Worm (Caenorhabditis elegans): ENCODE data around the gene B0361.11.

Gene B0361.11

DNA sequence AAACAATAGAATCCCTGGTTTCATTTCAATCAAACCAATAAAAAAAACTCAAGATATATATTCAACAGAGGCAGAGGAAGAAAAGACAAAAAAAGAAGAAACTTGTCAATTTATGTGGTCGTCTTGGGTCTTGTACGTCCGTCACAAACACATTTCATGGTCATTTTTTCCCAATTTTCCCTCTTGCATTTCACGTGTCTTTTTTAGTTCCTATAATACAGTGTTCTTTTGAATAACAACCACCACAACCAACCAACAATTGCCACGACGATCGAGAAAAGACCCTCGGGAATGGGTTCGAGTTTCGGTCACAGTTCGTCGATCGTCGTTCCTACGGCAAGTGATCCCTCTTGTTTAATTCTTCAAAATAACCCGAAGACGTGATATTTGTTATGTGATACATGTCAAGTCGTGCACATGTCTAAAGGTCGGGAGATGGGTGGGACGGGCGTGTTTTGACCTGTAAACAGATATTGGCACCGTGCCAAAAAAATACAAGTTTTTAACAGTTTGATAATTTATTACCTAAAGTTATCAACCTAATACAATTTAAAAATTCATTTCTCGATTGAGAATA lies 18.8 kb downstream of the B0361.11 start:
- TF ChIP-seq ceh-31 (tag; optimal IDR thresholded peaks at IDR 0.05) (no peak), ztf-16 (tag; optimal IDR thresholded peaks at IDR 0.05) (no peak)

DNA sequence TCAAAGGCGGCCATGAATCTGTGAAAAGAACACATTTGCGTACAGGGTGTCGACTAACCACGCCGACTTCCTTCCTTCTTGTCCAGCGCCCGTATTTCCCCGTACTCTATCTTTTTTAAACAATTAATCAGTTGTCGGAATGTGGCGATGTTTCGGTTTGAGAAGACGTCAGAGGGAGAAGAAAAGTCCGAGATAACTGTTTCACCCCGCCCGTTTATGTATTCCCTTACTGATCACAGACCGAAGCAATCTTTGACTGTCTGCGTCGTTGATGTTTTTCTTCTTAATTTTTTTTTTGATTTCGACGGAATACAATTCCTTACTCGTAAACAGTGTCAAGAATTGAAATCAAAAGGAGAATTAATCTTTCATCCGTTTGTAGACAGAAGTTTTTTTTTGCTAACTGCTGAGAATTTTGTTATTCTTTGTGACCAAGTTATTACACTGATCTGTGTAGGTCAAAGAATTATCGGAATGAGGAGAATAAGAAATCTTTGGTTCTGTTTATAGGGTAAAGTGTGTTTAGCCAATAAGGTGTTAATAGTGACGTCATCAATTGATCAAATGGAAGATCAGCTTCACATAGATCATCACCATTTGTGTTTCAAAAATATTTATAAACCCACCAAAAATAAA lies 19.8 kb downstream of the B0361.11 start:
- no peak for TF ChIP-seq pat-9 (tag; optimal IDR thresholded peaks at IDR 0.05)
- TF ChIP-seq nhr-11 (tag; optimal IDR thresholded peaks at IDR 0.05), result no peak
- TF ChIP-seq nhr-232 (tag; optimal IDR thresholded peaks at IDR 0.05), result no peak
- TF ChIP-seq unc-42 (tag; optimal IDR thresholded peaks at IDR 0.05), result no peak
- TF ChIP-seq fkh-6 (tag; optimal IDR thresholded peaks at IDR 0.05), result no peak
- no peak for TF ChIP-seq lin-11 (tag; optimal IDR thresholded peaks at IDR 0.05)
- no peak for TF ChIP-seq sox-2 (GFP tag; IDR thresholded peaks at IDR 0.05)
- TF ChIP-seq ceh-18 (tag; optimal IDR thresholded peaks at IDR 0.05), result no peak

DNA sequence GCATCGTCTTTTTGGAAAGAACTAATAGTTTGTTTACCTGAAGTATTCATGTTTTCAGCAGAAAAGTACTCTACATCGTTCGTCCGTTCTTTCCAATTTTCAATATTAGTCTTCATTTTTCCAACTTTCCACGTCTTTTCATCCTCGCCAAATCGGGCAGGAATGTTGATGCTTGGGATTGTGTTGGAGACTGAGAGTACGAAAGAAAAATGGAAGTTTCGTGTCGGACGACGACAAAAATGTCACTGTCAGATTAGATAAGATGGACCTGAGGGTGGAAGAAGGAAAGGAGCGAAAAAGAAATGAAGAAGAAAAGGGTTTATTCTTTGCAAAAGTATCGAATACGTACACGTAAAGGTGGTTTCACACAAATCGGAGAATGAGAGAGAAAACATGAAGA lies 20.6 kb downstream of the B0361.11 start:
- TF ChIP-seq unc-55 (GFP tag; optimal IDR thresholded peaks at IDR 0.05) (no peak), ttx-3 (tag; optimal IDR thresholded peaks at IDR 0.05) (no peak)

DNA sequence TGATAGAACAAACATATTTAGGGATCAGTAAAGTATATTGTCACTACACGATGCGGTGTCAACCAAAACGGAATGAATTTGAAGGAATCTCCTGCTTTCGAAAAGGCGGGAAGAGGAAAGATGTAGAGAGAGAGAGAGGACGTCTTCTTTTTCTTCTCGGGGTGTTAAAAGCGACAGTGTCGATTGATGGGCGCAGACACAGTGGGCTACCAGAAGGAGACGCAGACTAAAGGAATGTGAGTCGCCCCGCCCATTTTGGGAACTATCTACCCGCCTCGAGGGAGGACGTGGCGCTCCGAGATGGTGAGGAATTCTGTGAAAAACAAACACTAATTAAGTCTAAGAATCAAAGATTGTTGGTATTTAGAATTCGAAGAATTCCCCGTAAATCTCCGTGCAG lies 22.1 kb downstream of the B0361.11 start, which contains the start of the genes B0361.14 and B0361.9:
Gene B0361.14 (minus strand): TSS at position 66 of the 400 bp plus-strand sequence.
Gene B0361.9 (minus strand): TSS at position 166 of the 400 bp plus-strand sequence.
- TF ChIP-seq gmeb-2 (tag; optimal IDR thresholded peaks at IDR 0.05) (no peak), ref-2 (tag; optimal IDR thresholded peaks at IDR 0.05) (peak; percentile 6)

DNA sequence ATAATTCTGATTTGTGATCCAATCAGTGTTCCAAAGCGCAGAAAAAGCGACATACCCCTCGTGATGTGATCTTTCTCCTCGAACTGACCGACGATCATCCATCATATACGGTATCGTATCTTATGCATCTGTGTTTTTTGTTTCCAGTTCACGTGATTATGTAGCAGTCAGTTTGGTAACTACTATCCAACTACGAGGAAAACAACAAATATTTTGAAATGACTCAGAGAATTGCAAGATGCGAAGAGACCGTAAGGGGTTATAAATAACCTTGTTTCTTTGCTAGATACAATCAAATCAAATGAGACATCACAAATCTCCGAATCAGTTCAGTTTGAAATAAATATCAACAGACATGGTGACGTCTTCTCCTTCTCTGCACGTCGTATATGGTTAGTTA lies 22.8 kb downstream of the B0361.11 start:
- TF ChIP-seq pag-3 (tag; optimal IDR thresholded peaks at IDR 0.05; ENCODE audit: borderline replicate concordance), result no peak
- no peak for TF ChIP-seq hlh-8 (tag; optimal IDR thresholded peaks at IDR 0.05)
- no peak for TF ChIP-seq ceh-6 (GFP tag; optimal IDR thresholded peaks at IDR 0.05)
- no peak for TF ChIP-seq npax-4 (tag; optimal IDR thresholded peaks at IDR 0.05)

DNA sequence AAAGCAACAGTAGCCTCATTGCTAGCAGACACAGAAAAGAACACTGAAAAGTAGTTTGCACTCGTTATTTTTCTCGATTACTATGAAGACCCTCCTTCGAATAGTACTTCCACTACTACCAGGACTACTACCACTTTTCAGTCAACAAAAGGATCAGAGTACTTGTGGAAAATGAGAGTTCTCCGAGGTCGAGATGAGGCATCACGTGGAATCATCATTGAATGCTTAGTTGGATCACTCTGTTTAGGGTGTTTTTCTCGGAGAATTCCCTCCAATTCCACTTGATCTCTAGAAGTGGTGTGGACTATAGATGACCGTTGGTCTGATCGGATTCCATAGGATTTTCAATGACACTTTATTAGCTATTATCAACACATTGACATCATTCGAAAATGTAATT lies 23.4 kb downstream of the B0361.11 start:
- no peak for TF ChIP-seq ceh-19 (GFP tag; optimal IDR thresholded peaks at IDR 0.05)

DNA sequence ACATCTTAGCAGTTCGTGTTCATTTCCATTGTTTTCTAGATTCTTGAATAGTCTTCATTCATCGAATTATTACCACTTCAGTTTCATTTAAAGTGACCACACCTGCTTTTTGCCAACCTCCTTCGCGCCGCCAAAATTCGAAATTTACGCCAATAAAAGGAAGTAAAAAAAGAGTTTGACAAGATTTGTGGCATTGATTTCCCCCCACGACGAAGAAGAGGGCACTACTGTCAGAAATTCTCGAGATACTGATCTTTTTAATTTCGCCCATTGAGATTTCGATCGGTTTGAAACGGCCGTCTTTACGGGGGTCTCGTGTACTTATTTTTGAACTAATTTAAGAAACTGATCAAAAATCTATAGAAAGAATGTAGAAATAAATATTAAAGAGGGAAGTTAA lies 24.3 kb downstream of the B0361.11 start:
- no peak for TF ChIP-seq zip-5 (tag; optimal IDR thresholded peaks at IDR 0.05)
- TF ChIP-seq pha-2 (tag; optimal IDR thresholded peaks at IDR 0.05), result no peak
- TF ChIP-seq hlh-6 (tag; optimal IDR thresholded peaks at IDR 0.05), result no peak
- TF ChIP-seq rnt-1 (tag; optimal IDR thresholded peaks at IDR 0.05), result no peak
- no peak for TF ChIP-seq ref-2 (tag; optimal IDR thresholded peaks at IDR 0.05)
- TF ChIP-seq unc-55 (GFP tag; optimal IDR thresholded peaks at IDR 0.05), result no peak
- no peak for TF ChIP-seq ceh-6 (GFP tag; optimal IDR thresholded peaks at IDR 0.05)
- TF ChIP-seq ttx-3 (tag; optimal IDR thresholded peaks at IDR 0.05), result no peak
- no peak for TF ChIP-seq ceh-18 (tag; optimal IDR thresholded peaks at IDR 0.05)
- TF ChIP-seq dmd-4 (tag; optimal IDR thresholded peaks at IDR 0.05; ENCODE audit: borderline replicate concordance), result no peak
- no peak for TF ChIP-seq elt-2 (tag; optimal IDR thresholded peaks at IDR 0.05)
- no peak for TF ChIP-seq ceh-31 (tag; optimal IDR thresholded peaks at IDR 0.05)
- no peak for TF ChIP-seq ceh-24 (tag; optimal IDR thresholded peaks at IDR 0.05)
- no peak for TF ChIP-seq ztf-16 (tag; optimal IDR thresholded peaks at IDR 0.05)
- TF ChIP-seq unc-42 (tag; optimal IDR thresholded peaks at IDR 0.05), result no peak
